Fruit fly (Drosophila melanogaster): Measurements from ENCODE around the gene frc.

The frc gene

DNA sequence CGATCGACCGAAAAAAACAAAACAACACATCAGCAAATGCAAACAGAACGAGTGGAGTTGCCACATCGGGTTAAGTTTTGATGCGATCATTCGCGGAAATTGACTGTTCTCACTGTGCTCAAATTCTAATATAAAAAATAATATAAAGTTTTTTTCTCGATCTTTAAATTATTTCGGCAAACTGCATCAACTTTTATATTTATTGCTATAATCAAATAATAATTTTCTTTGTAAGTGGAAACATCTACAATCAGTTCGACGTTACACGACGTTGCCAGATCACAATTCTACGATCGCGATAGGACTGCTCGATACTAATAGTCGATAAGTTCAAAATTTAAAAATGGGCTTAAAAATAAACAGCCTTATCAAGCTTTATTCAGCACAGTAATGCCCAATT is 4.2 kb downstream of the frc start, which contains the start of gene Gorab (continued):
- TF ChIP-seq CG12236 (GFP tag; optimal IDR thresholded peaks at IDR 0.05) (peak; percentile 32), pnt (GFP tag; optimal IDR thresholded peaks at IDR 0.05) (peak; percentile 46), CG33213 (GFP tag; optimal IDR thresholded peaks at IDR 0.05) (peak; percentile 80), org-1 (GFP tag; optimal IDR thresholded peaks at IDR 0.05) (peak; percentile 16), Dip2 (GFP tag; IDR thresholded peaks at IDR 0.05) (peak; percentile 63; the same call in 1 of the 2 replicates)

DNA sequence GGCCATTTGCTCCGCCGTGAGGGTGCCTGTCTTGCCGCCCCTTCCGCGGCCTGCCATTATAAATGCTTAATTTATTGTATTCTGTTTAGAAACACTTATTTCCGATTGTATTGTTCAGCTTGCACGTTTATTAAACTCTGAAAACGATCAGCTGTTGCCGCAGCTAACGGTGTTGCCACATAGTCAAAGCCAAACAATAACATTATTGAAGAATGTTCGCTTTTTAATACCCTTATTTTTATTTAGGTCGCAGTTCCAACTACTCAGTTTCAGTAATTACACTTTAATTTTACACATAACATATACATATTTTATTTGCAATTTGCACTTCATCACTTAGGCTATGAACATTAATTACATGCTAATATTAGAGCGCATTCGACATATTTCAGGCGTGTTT is 6.0 kb downstream of the frc start, which contains the start of gene Polr3G:
Gene Polr3G (minus strand): TSS at position 118 of the 400 bp plus-strand sequence.
- TF ChIP-seq B-H2 (GFP tag; optimal IDR thresholded peaks at IDR 0.05) (peak; percentile 22), mld (GFP tag; IDR thresholded peaks at IDR 0.05; ENCODE audit: partially characterized antibody) (no peak), gfzf (GFP tag; optimal IDR thresholded peaks at IDR 0.05) (peak; percentile 2), CG4854 (GFP tag; optimal IDR thresholded peaks at IDR 0.05) (peak; percentile 6), ap (GFP tag; IDR thresholded peaks at IDR 0.05) (no peak), nom (GFP tag; optimal IDR thresholded peaks at IDR 0.05) (no peak), CG18262 (tag; optimal IDR thresholded peaks at IDR 0.05) (peak; percentile 21), Pdp1 (GFP tag; optimal IDR thresholded peaks at IDR 0.05) (peak in 1 of 2 experiments; percentile 23), CG10321 (GFP tag; IDR thresholded peaks at IDR 0.05) (no peak), nmo (GFP tag; optimal IDR thresholded peaks at IDR 0.05) (no peak), CG1603 (tag; optimal IDR thresholded peaks at IDR 0.05) (peak; percentile 43), slbo (GFP tag; IDR thresholded peaks at IDR 0.05) (peak; percentile 51), CG10462 (GFP tag; optimal IDR thresholded peaks at IDR 0.05) (no peak), Hmr (GFP tag; optimal IDR thresholded peaks at IDR 0.05) (no peak), CG10147 (GFP tag; optimal IDR thresholded peaks at IDR 0.05) (peak; percentile 7), CG10209 (GFP tag; optimal IDR thresholded peaks at IDR 0.05) (no peak), az2 (GFP tag; optimal IDR thresholded peaks at IDR 0.05) (peak; percentile 18), caup (GFP tag; optimal IDR thresholded peaks at IDR 0.05; ENCODE audit: severe bottlenecking) (no peak), CG13624 (GFP tag; optimal IDR thresholded peaks at IDR 0.05) (peak; percentile 5), CG10267 (tag; optimal IDR thresholded peaks at IDR 0.05) (peak; percentile 10), Nf-YC (tag; optimal IDR thresholded peaks at IDR 0.05) (peak; percentile 33), tin (GFP tag; optimal IDR thresholded peaks at IDR 0.05) (peak; percentile 16), CG2120 (GFP tag; optimal IDR thresholded peaks at IDR 0.05) (peak; percentile 53), Fer1 (GFP tag; optimal IDR thresholded peaks at IDR 0.05) (peak; percentile 26), CG9609 (GFP tag; optimal IDR thresholded peaks at IDR 0.05) (no peak), CG2678 (tag; optimal IDR thresholded peaks at IDR 0.05) (peak; percentile 25), sug (tag; optimal IDR thresholded peaks at IDR 0.05) (peak; percentile 26), CG12659 (GFP tag; optimal IDR thresholded peaks at IDR 0.05) (peak; percentile 7), CG30403 (GFP tag; optimal IDR thresholded peaks at IDR 0.05) (peak; percentile 20), CG3407 (GFP tag; optimal IDR thresholded peaks at IDR 0.05) (no peak), CG13894 (tag; optimal IDR thresholded peaks at IDR 0.05) (peak; percentile 16), lbe (GFP tag; optimal IDR thresholded peaks at IDR 0.05) (peak; percentile 22), bsh (GFP tag; optimal IDR thresholded peaks at IDR 0.05) (peak in 1 of 2 experiments; percentile 11), MBD-R2 (GFP tag; IDR thresholded peaks at IDR 0.05) (peak; percentile 92), CG12071 (GFP tag; optimal IDR thresholded peaks at IDR 0.05) (no peak), CG4820 (GFP tag; optimal IDR thresholded peaks at IDR 0.05) (no peak), Hsf (GFP tag; optimal IDR thresholded peaks at IDR 0.05) (peak; percentile 40), Blimp-1 (GFP tag; optimal IDR thresholded peaks at IDR 0.05) (no peak), Xbp1 (GFP tag; optimal IDR thresholded peaks at IDR 0.05) (peak; percentile 37), Rfx (GFP tag; IDR thresholded peaks at IDR 0.05) (peak; percentile 56), CG7839 (tag; optimal IDR thresholded peaks at IDR 0.05) (peak; percentile 4), CG17361 (GFP tag; IDR thresholded peaks at IDR 0.05) (0 out of 3 replicates have a peak, but pooled peaks have one; percentile 18), p53 (GFP tag; optimal IDR thresholded peaks at IDR 0.05) (no peak), CrebB (tag; optimal IDR thresholded peaks at IDR 0.05) (peak; percentile 7)
